Worm (Caenorhabditis elegans): ENCODE data around the gene clec-260.

Gene clec-260

ce11 chrV:20011199-20011598 is 25.1 kb upstream of the clec-260 start:
- TF ChIP-seq dve-1 (tag; optimal IDR thresholded peaks at IDR 0.05; ENCODE audit: insufficient read depth) (peak; percentile 29), rbr-2 (tag; optimal IDR thresholded peaks at IDR 0.05) (no peak), daf-16 (GFP tag; optimal IDR thresholded peaks at IDR 0.05) (no peak), daf-16 (tag; optimal IDR thresholded peaks at IDR 0.05) (peak; percentile 28), pqm-1 (tag; optimal IDR thresholded peaks at IDR 0.05) (peak; percentile 56), hlh-30 (tag; optimal IDR thresholded peaks at IDR 0.05; ENCODE audit: insufficient read depth) (peak; percentile 29), zfp-3 (GFP tag; conservative IDR thresholded peaks at IDR 0.05) (no peak), dmd-6 (GFP tag; IDR thresholded peaks at IDR 0.05) (peak; percentile 55)

- TF ChIP-seq pha-4 (GFP tag; IDR thresholded peaks at IDR 0.05) (no peak), pha-4 (tag; optimal IDR thresholded peaks at IDR 0.05) (no peak), attf-4 (tag; optimal IDR thresholded peaks at IDR 0.05) (no peak), daf-12 (tag; optimal IDR thresholded peaks at IDR 0.05) (no peak), ces-1 (GFP tag; optimal IDR thresholded peaks at IDR 0.05) (no peak), nhr-237 (tag; optimal IDR thresholded peaks at IDR 0.05) (no peak), R02D3.7 (tag; optimal IDR thresholded peaks at IDR 0.05) (no peak), daf-16 (GFP tag; optimal IDR thresholded peaks at IDR 0.05) (no peak), daf-16 (tag; optimal IDR thresholded peaks at IDR 0.05) (no peak), zip-11 (GFP tag; IDR thresholded peaks at IDR 0.05) (no peak), lin-39 (tag; optimal IDR thresholded peaks at IDR 0.05) (no peak), ztf-11 (tag; optimal IDR thresholded peaks at IDR 0.05) (no peak), unc-130 (GFP tag; optimal IDR thresholded peaks at IDR 0.05) (no peak), dpl-1 (GFP tag; optimal IDR thresholded peaks at IDR 0.05) (no peak), ceh-82 (tag; optimal IDR thresholded peaks at IDR 0.05) (no peak), mxl-2 (GFP tag; conservative IDR thresholded peaks at IDR 0.05) (no peak), F26F4.8 (GFP tag; conservative IDR thresholded peaks at IDR 0.05) (no peak)
Observed at ce11 chrV:20007470-20007869, 21.4 kb upstream of the clec-260 start, which contains the start of gene Y60A3A.23. Y60A3A.23 (plus strand) TSS chrV:20007770.

ce11 chrV:20005724-20006132 is 19.6 kb upstream of the clec-260 start:
- TF ChIP-seq D1046.2 (GFP tag; IDR thresholded peaks at IDR 0.05): no peak
- peak; percentile 86 for TF ChIP-seq hlh-11 (tag; optimal IDR thresholded peaks at IDR 0.05)
- TF ChIP-seq nhr-111 (GFP tag; optimal IDR thresholded peaks at IDR 0.05): no peak
- no peak for TF ChIP-seq gei-8 (GFP tag; optimal IDR thresholded peaks at IDR 0.05)
- no peak for TF ChIP-seq madf-5 (GFP tag; IDR thresholded peaks at IDR 0.05)
- peak; percentile 87 to 90 for TF ChIP-seq mdl-1 (tag; optimal IDR thresholded peaks at IDR 0.05)
- 0 out of 2 replicates have a peak, but pooled peaks have one; percentile 14 for TF ChIP-seq nhr-42 (GFP tag; IDR thresholded peaks at IDR 0.05)
- 0 out of 2 replicates have a peak, but pooled peaks have one; percentile 22 for TF ChIP-seq lin-38 (GFP tag; IDR thresholded peaks at IDR 0.05)
- no peak for TF ChIP-seq ceh-62 (tag; optimal IDR thresholded peaks at IDR 0.05)
- TF ChIP-seq pha-4 (GFP tag; IDR thresholded peaks at IDR 0.05): no peak
- TF ChIP-seq pha-4 (tag; optimal IDR thresholded peaks at IDR 0.05): peak; percentile 29
- no peak for TF ChIP-seq lir-3 (tag; optimal IDR thresholded peaks at IDR 0.05)
- TF ChIP-seq zip-2 (tag; optimal IDR thresholded peaks at IDR 0.05): no peak
- peak; percentile 77 for TF ChIP-seq ctbp-1 (GFP tag; IDR thresholded peaks at IDR 0.05)
- peak; percentile 75 for TF ChIP-seq mes-2 (tag; optimal IDR thresholded peaks at IDR 0.05; ENCODE audit: poor library complexity, severe bottlenecking)
- TF ChIP-seq daf-16 (GFP tag; optimal IDR thresholded peaks at IDR 0.05): peak in 1 of 2 experiments; percentile 51
- peak; percentile 73 for TF ChIP-seq daf-16 (tag; optimal IDR thresholded peaks at IDR 0.05)
- no peak for TF ChIP-seq lin-15B (tag; optimal IDR thresholded peaks at IDR 0.05)
- TF ChIP-seq nhr-77 (tag; optimal IDR thresholded peaks at IDR 0.05): peak; percentile 17
- TF ChIP-seq ZK546.5 (tag; optimal IDR thresholded peaks at IDR 0.05): peak in 1 of 2 experiments; percentile 29
- TF ChIP-seq snpc-1.2 (GFP tag; IDR thresholded peaks at IDR 0.05): no peak
- TF ChIP-seq arid-1 (GFP tag; conservative IDR thresholded peaks at IDR 0.05): 0 out of 2 replicates have a peak, but pooled peaks have one; percentile 34
- no peak for TF ChIP-seq egl-43 (GFP tag; IDR thresholded peaks at IDR 0.05)
- TF ChIP-seq pqm-1 (tag; optimal IDR thresholded peaks at IDR 0.05): no peak
- no peak for TF ChIP-seq aly-2 (tag; optimal IDR thresholded peaks at IDR 0.05)
- TF ChIP-seq tra-1 (GFP tag; IDR thresholded peaks at IDR 0.05): peak; percentile 68; the same call in 1 of the 2 replicates
- TF ChIP-seq dpl-1 (GFP tag; optimal IDR thresholded peaks at IDR 0.05): peak; percentile 46
- peak; percentile 45 for TF ChIP-seq nhr-6 (tag; optimal IDR thresholded peaks at IDR 0.05)
- peak; percentile 70 for TF ChIP-seq F37D6.2 (tag; optimal IDR thresholded peaks at IDR 0.05)
- peak; percentile 68 for TF ChIP-seq mxl-3 (GFP tag; optimal IDR thresholded peaks at IDR 0.05)
- TF ChIP-seq unc-39 (tag; optimal IDR thresholded peaks at IDR 0.05): no peak
- peak; percentile 98 for TF ChIP-seq hlh-30 (tag; optimal IDR thresholded peaks at IDR 0.05; ENCODE audit: insufficient read depth)
